Worm (Caenorhabditis elegans) whole organism, L2 larva: ENCODE data around the gene ptp-1.

Source experiments
- elt-3 ChIP-seq: sonication (generic microtip); optimal IDR thresholded peaks from 2 replicates; lab custom pipeline; 2017; ENCODE audit warnings: missing biosample characterization, missing genetic modification characterization
- lin-11 ChIP-seq: fragments of 150-350 bp; sonication (generic microtip); optimal IDR thresholded peaks from 2 replicates; lab custom pipeline; 2014; ENCODE audit warnings: missing biosample characterization, missing genetic modification characterization, inconsistent platforms, mixed read lengths
- nhr-23 ChIP-seq: fragments of 150-350 bp; optimal IDR thresholded peaks from 2 replicates; lab custom pipeline; 2014; ENCODE audit warnings: missing biosample characterization, missing genetic modification reagents, missing genetic modification characterization
- nhr-25 ChIP-seq: fragments of 150-350 bp; sonication (generic microtip); optimal IDR thresholded peaks from 3 replicates; lab custom pipeline; 2014; ENCODE audit warnings: missing biosample characterization, missing genetic modification characterization
- nhr-77 ChIP-seq: fragments of 150-350 bp; optimal IDR thresholded peaks from 2 replicates; lab custom pipeline; 2014; ENCODE audit warnings: missing biosample characterization, missing genetic modification characterization
- sem-4 ChIP-seq: fragments of 150-350 bp; optimal IDR thresholded peaks from 2 replicates; lab custom pipeline; 2014; ENCODE audit warnings: missing biosample characterization, missing genetic modification reagents, missing genetic modification characterization
- skn-1 ChIP-seq: sonication (generic microtip); optimal IDR thresholded peaks from 2 replicates; lab custom pipeline; 2017; ENCODE audit warnings: missing biosample characterization, missing genetic modification characterization

DNA sequence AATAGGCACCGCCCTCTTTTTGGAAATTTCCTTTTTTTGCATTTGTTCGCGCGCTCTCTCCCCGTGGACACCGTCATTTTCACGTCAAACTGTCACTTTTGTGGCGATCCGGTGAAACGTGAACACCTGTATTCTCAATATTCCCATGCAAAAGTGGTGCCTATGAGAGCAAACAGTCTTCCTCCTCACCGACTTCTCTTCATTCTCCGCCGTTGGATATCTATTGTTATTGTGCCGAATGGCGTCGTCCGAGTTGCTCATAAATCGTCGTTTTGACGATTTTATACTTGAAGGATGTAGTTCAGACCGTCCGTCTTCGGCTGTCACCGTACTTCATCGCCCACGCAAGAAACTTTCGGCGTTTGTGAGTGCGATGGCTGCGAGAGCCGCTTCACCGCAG is 45.3 kb downstream of the ptp-1 start, which contains the start of gene rilp-1:
- TF ChIP-seq nhr-23 (tag; lab: Kevin White, UChicago), result no peak
- TF ChIP-seq lin-11 (tag; lab: Kevin White, UChicago), result no peak
- no peak for TF ChIP-seq skn-1 (tag; lab: Kevin White, UChicago)
- TF ChIP-seq nhr-77, result no peak
- no peak for TF ChIP-seq elt-3 (tag; lab: Kevin White, UChicago)
- no peak for TF ChIP-seq nhr-25 (tag; lab: Kevin White, UChicago)
- TF ChIP-seq sem-4 (tag; lab: Kevin White, UChicago), result no peak
